Worm (Caenorhabditis elegans): Measurements from ENCODE around the gene ZK1307.9.

ZK1307.9 gene

ce11 chrII:9646122-9646555 is 3.2 kb upstream of the ZK1307.9 start (continued):
- TF ChIP-seq lin-38 (GFP tag; IDR thresholded peaks at IDR 0.05) (no peak), Y75B8A.6 (GFP tag; IDR thresholded peaks at IDR 0.05) (no peak), mxl-2 (GFP tag; conservative IDR thresholded peaks at IDR 0.05) (no peak)

- TF ChIP-seq lin-15B (tag; optimal IDR thresholded peaks at IDR 0.05), result no peak
- TF ChIP-seq gei-8 (GFP tag; optimal IDR thresholded peaks at IDR 0.05), result no peak
- TF ChIP-seq fkh-10 (GFP tag; optimal IDR thresholded peaks at IDR 0.05), result no peak
- TF ChIP-seq egl-27 (tag; optimal IDR thresholded peaks at IDR 0.05), result no peak
- TF ChIP-seq saeg-2 (GFP tag; IDR thresholded peaks at IDR 0.05), result no peak
- no peak for TF ChIP-seq skn-1 (tag; optimal IDR thresholded peaks at IDR 0.05)
- TF ChIP-seq F49E8.2 (tag; optimal IDR thresholded peaks at IDR 0.05; ENCODE audit: borderline replicate concordance), result peak; percentile 3
- no peak for TF ChIP-seq mes-2 (tag; optimal IDR thresholded peaks at IDR 0.05; ENCODE audit: poor library complexity, severe bottlenecking)
- peak; percentile 7 for TF ChIP-seq T20F7.1 (GFP tag; optimal IDR thresholded peaks at IDR 0.05)
- no peak for TF ChIP-seq ceh-82 (tag; optimal IDR thresholded peaks at IDR 0.05)
- peak; percentile 61 for TF ChIP-seq hlh-11 (tag; optimal IDR thresholded peaks at IDR 0.05)
- peak; percentile 50; the same call in 1 of the 2 replicates for TF ChIP-seq zfp-3 (GFP tag; conservative IDR thresholded peaks at IDR 0.05)
- TF ChIP-seq mep-1 (tag; optimal IDR thresholded peaks at IDR 0.05), result no peak
- TF ChIP-seq madf-5 (GFP tag; IDR thresholded peaks at IDR 0.05), result no peak
- TF ChIP-seq zip-11 (GFP tag; IDR thresholded peaks at IDR 0.05), result no peak
- TF ChIP-seq T26A8.4 (GFP tag; IDR thresholded peaks at IDR 0.05), result no peak
- no peak for TF ChIP-seq rbr-2 (tag; optimal IDR thresholded peaks at IDR 0.05)
- no peak for TF ChIP-seq daf-12 (tag; optimal IDR thresholded peaks at IDR 0.05)
- TF ChIP-seq zfp-2 (tag; optimal IDR thresholded peaks at IDR 0.05), result no peak
- no peak for TF ChIP-seq ceh-62 (tag; optimal IDR thresholded peaks at IDR 0.05)
- no peak for TF ChIP-seq tag-97 (GFP tag; IDR thresholded peaks at IDR 0.05)
- no peak for TF ChIP-seq dmd-8 (GFP tag; IDR thresholded peaks at IDR 0.05)
- TF ChIP-seq lsy-2 (tag; optimal IDR thresholded peaks at IDR 0.05), result peak in 1 of 2 experiments; percentile 39
- TF ChIP-seq lin-13 (GFP tag; optimal IDR thresholded peaks at IDR 0.05), result no peak
- no peak for TF ChIP-seq nhr-42 (GFP tag; IDR thresholded peaks at IDR 0.05)
- TF ChIP-seq dpl-1 (GFP tag; optimal IDR thresholded peaks at IDR 0.05), result no peak
- TF ChIP-seq unc-62 (GFP tag; optimal IDR thresholded peaks at IDR 0.05 in 1 of 2), result peak in 1 of 2 experiments; percentile 84
- TF ChIP-seq unc-62 (tag; optimal IDR thresholded peaks at IDR 0.05), result no peak
- TF ChIP-seq daf-8 (GFP tag; IDR thresholded peaks at IDR 0.05), result no peak
- no peak for TF ChIP-seq spr-3 (GFP tag; optimal IDR thresholded peaks at IDR 0.05)
- no peak for TF ChIP-seq lir-3 (tag; optimal IDR thresholded peaks at IDR 0.05)
- TF ChIP-seq dve-1 (tag; optimal IDR thresholded peaks at IDR 0.05; ENCODE audit: insufficient read depth), result peak; percentile 48
- TF ChIP-seq mdt-29 (GFP tag; IDR thresholded peaks at IDR 0.05), result no peak
- TF ChIP-seq nhr-41 (GFP tag; IDR thresholded peaks at IDR 0.05), result no peak
- no peak for TF ChIP-seq Y5F2A.4 (GFP tag; optimal IDR thresholded peaks at IDR 0.05)
- TF ChIP-seq daf-16 (GFP tag; optimal IDR thresholded peaks at IDR 0.05), result no peak
- peak; percentile 33 for TF ChIP-seq daf-16 (tag; optimal IDR thresholded peaks at IDR 0.05)
- TF ChIP-seq Y75B8A.6 (GFP tag; IDR thresholded peaks at IDR 0.05), result no peak
- no peak for TF ChIP-seq F37D6.2 (tag; optimal IDR thresholded peaks at IDR 0.05)
- no peak for TF ChIP-seq nhr-10 (tag; optimal IDR thresholded peaks at IDR 0.05)
- TF ChIP-seq nhr-28 (tag; optimal IDR thresholded peaks at IDR 0.05), result peak; percentile 2
- peak; percentile 92 for TF ChIP-seq hlh-30 (tag; optimal IDR thresholded peaks at IDR 0.05; ENCODE audit: insufficient read depth)
- TF ChIP-seq nhr-25 (tag; optimal IDR thresholded peaks at IDR 0.05; ENCODE audit: borderline replicate concordance, insufficient read depth), result no peak
- no peak for TF ChIP-seq nhr-11 (tag; optimal IDR thresholded peaks at IDR 0.05)
- TF ChIP-seq dmd-6 (GFP tag; IDR thresholded peaks at IDR 0.05), result peak; percentile 82
- TF ChIP-seq ces-1 (GFP tag; optimal IDR thresholded peaks at IDR 0.05), result no peak
Observed at ce11 chrII:9646928-9647838, 2.1 kb upstream of the ZK1307.9 start, which contains the start of gene sqv-8. Gene sqv-8, plus strand, starts transcription at chrII:9646978.
